ENCODE assay signal across 1 fruit fly cellular context in genomic region chr3L:8073872-8074271, dm6.
TF ChIP-seq lines count a peak whose summit lies in the region.

No protein-coding gene starts in this region.

TF ChIP-seq in whole organism, embryonic, 481 proteins besides CTCF, POLR2A, EP300 and RAD21 (continued from another document):
- no peak for TF ChIP-seq Chrac-16 (GFP tag; optimal IDR thresholded peaks at IDR 0.05; lab: Kevin White, UChicago)
- TF ChIP-seq chinmo (GFP tag; IDR thresholded peaks at IDR 0.05; lab: Robert Waterston, UW; ENCODE audit: partially characterized antibody): 0 out of 4 replicates have a peak, but pooled peaks have one; percentile 26
- peak; percentile 50 for TF ChIP-seq CG3163 (GFP tag; optimal IDR thresholded peaks at IDR 0.05; lab: Kevin White, UChicago)
- no peak for TF ChIP-seq odd (GFP tag; optimal IDR thresholded peaks at IDR 0.05; lab: Kevin White, UChicago)
- TF ChIP-seq fd3F (GFP tag; optimal IDR thresholded peaks at IDR 0.05; lab: Kevin White, UChicago): no peak
- TF ChIP-seq CG12769 (tag; optimal IDR thresholded peaks at IDR 0.05; lab: Kevin White, UChicago): peak; percentile 36
- no peak for TF ChIP-seq CG13287 (GFP tag; IDR thresholded peaks at IDR 0.05; lab: Robert Waterston, UW; ENCODE audit: partially characterized antibody)
- no peak for TF ChIP-seq CG7963 (GFP tag; IDR thresholded peaks at IDR 0.05; lab: Robert Waterston, UW; ENCODE audit: partially characterized antibody)
- no peak for TF ChIP-seq CG31388 (GFP tag; optimal IDR thresholded peaks at IDR 0.05; lab: Kevin White, UChicago)
- TF ChIP-seq CG13894 (tag; optimal IDR thresholded peaks at IDR 0.05; lab: Kevin White, UChicago): peak; percentile 91
- no peak for TF ChIP-seq zf30C (GFP tag; optimal IDR thresholded peaks at IDR 0.05; lab: Kevin White, UChicago)
- TF ChIP-seq dysf (GFP tag; IDR thresholded peaks at IDR 0.05; lab: Robert Waterston, UW): 0 out of 3 replicates have a peak, but pooled peaks have one; percentile 18
- TF ChIP-seq chm (GFP tag; IDR thresholded peaks at IDR 0.05; lab: Robert Waterston, UW): 0 out of 2 replicates have a peak, but pooled peaks have one; percentile 23
- TF ChIP-seq Mes4 (GFP tag; optimal IDR thresholded peaks at IDR 0.05; lab: Kevin White, UChicago): no peak
- TF ChIP-seq CG2875 (GFP tag; optimal IDR thresholded peaks at IDR 0.05; lab: Kevin White, UChicago): no peak
- TF ChIP-seq CG7786 (GFP tag; optimal IDR thresholded peaks at IDR 0.05; lab: Kevin White, UChicago): no peak
- no peak for TF ChIP-seq gsb-n (tag; optimal IDR thresholded peaks at IDR 0.05; lab: Kevin White, UChicago)
- TF ChIP-seq nau (GFP tag; optimal IDR thresholded peaks at IDR 0.05; lab: Kevin White, UChicago): no peak
- no peak for TF ChIP-seq gem (tag; optimal IDR thresholded peaks at IDR 0.05; lab: Kevin White, UChicago)
- TF ChIP-seq mld (GFP tag; IDR thresholded peaks at IDR 0.05; lab: Robert Waterston, UW; ENCODE audit: partially characterized antibody): no peak
- no peak for TF ChIP-seq NK7.1 (GFP tag; optimal IDR thresholded peaks at IDR 0.05; lab: Kevin White, UChicago)
- TF ChIP-seq eyg (GFP tag; optimal IDR thresholded peaks at IDR 0.05; lab: Kevin White, UChicago): no peak
- 0 out of 3 replicates have a peak, but pooled peaks have one; percentile 26 for TF ChIP-seq gce (GFP tag; IDR thresholded peaks at IDR 0.05; lab: Robert Waterston, UW)
- no peak for TF ChIP-seq CG10462 (GFP tag; optimal IDR thresholded peaks at IDR 0.05; lab: Kevin White, UChicago)
- TF ChIP-seq row (GFP tag; IDR thresholded peaks at IDR 0.05; lab: Robert Waterston, UW): peak; percentile 51; the same call in 2 of the 3 replicates
- TF ChIP-seq pros (GFP tag; optimal IDR thresholded peaks at IDR 0.05; lab: Kevin White, UChicago): no peak
- no peak for TF ChIP-seq Hmr (GFP tag; optimal IDR thresholded peaks at IDR 0.05; lab: Kevin White, UChicago)
- TF ChIP-seq kni (GFP tag; optimal IDR thresholded peaks at IDR 0.05; lab: Kevin White, UChicago): peak; percentile 67
- no peak for TF ChIP-seq pzg (GFP tag; optimal IDR thresholded peaks at IDR 0.05; lab: Kevin White, UChicago)
- TF ChIP-seq scrt (GFP tag; optimal IDR thresholded peaks at IDR 0.05; lab: Kevin White, UChicago): no peak
- TF ChIP-seq D19A (tag; optimal IDR thresholded peaks at IDR 0.05; lab: Kevin White, UChicago): no peak
- peak; percentile 44; the same call in 1 of the 2 replicates for TF ChIP-seq Rfx (GFP tag; IDR thresholded peaks at IDR 0.05; lab: Robert Waterston, UW)
- no peak for TF ChIP-seq CG34376 (GFP tag; optimal IDR thresholded peaks at IDR 0.05; lab: Kevin White, UChicago)
- peak; percentile 22 for TF ChIP-seq CG15514 (GFP tag; optimal IDR thresholded peaks at IDR 0.05; lab: Kevin White, UChicago)
- TF ChIP-seq ash1 (GFP tag; optimal IDR thresholded peaks at IDR 0.05; lab: Kevin White, UChicago): no peak
- peak; percentile 40; the same call in 1 of the 2 replicates for TF ChIP-seq Atf6 (GFP tag; IDR thresholded peaks at IDR 0.05; lab: Robert Waterston, UW)
- no peak for TF ChIP-seq CG8765 (GFP tag; IDR thresholded peaks at IDR 0.05; lab: Robert Waterston, UW)
- no peak for TF ChIP-seq Doc2 (GFP tag; IDR thresholded peaks at IDR 0.05; lab: Robert Waterston, UW)
- TF ChIP-seq H15 (GFP tag; IDR thresholded peaks at IDR 0.05; lab: Robert Waterston, UW): no peak
- TF ChIP-seq danr (GFP tag; IDR thresholded peaks at IDR 0.05; lab: Robert Waterston, UW): no peak
- TF ChIP-seq vvl (GFP tag; IDR thresholded peaks at IDR 0.05; lab: Robert Waterston, UW): peak; percentile 49; the same call in 1 of the 2 replicates
- TF ChIP-seq stc (GFP tag; IDR thresholded peaks at IDR 0.05; lab: Robert Waterston, UW): no peak
- no peak for TF ChIP-seq CG3726 (GFP tag; IDR thresholded peaks at IDR 0.05; lab: Robert Waterston, UW)
- TF ChIP-seq E2f1 (GFP tag; IDR thresholded peaks at IDR 0.05; lab: Robert Waterston, UW): no peak
- TF ChIP-seq onecut (GFP tag; IDR thresholded peaks at IDR 0.05; lab: Robert Waterston, UW): peak; percentile 70
- no peak for TF ChIP-seq CG13624 (GFP tag; optimal IDR thresholded peaks at IDR 0.05; lab: Kevin White, UChicago)
- TF ChIP-seq cwo (GFP tag; optimal IDR thresholded peaks at IDR 0.05; lab: Kevin White, UChicago): peak; percentile 3
- no peak for TF ChIP-seq Ets97D (GFP tag; optimal IDR thresholded peaks at IDR 0.05; lab: Kevin White, UChicago)
- 0 out of 2 replicates have a peak, but pooled peaks have one; percentile 12 for TF ChIP-seq Xrp1 (GFP tag; IDR thresholded peaks at IDR 0.05; lab: Robert Waterston, UW)
- TF ChIP-seq CG11398 (GFP tag; optimal IDR thresholded peaks at IDR 0.05; lab: Kevin White, UChicago): no peak
- TF ChIP-seq sug (tag; optimal IDR thresholded peaks at IDR 0.05; lab: Kevin White, UChicago): no peak
- no peak for TF ChIP-seq D (optimal IDR thresholded peaks at IDR 0.05; lab: Kevin White, UChicago)
- no peak for TF ChIP-seq D (GFP tag; optimal IDR thresholded peaks at IDR 0.05; lab: Kevin White, UChicago)
- TF ChIP-seq Atf-2 (GFP tag; optimal IDR thresholded peaks at IDR 0.05; lab: Kevin White, UChicago): no peak
- no peak for TF ChIP-seq CG12299 (tag; optimal IDR thresholded peaks at IDR 0.05; lab: Kevin White, UChicago)
- no peak for TF ChIP-seq CG15269 (tag; optimal IDR thresholded peaks at IDR 0.05; lab: Kevin White, UChicago)
- TF ChIP-seq CG13123 (GFP tag; optimal IDR thresholded peaks at IDR 0.05; lab: Kevin White, UChicago): no peak
- no peak for TF ChIP-seq bigmax (GFP tag; optimal IDR thresholded peaks at IDR 0.05; lab: Kevin White, UChicago)
- no peak for TF ChIP-seq Sin3A (optimal IDR thresholded peaks at IDR 0.05; lab: Kevin White, UChicago)
- no peak for TF ChIP-seq nmo (GFP tag; optimal IDR thresholded peaks at IDR 0.05; lab: Kevin White, UChicago)
- no peak for TF ChIP-seq luna (GFP tag; optimal IDR thresholded peaks at IDR 0.05; lab: Kevin White, UChicago)
- TF ChIP-seq CG17385 (GFP tag; optimal IDR thresholded peaks at IDR 0.05; lab: Kevin White, UChicago): no peak
- TF ChIP-seq Drgx (GFP tag; IDR thresholded peaks at IDR 0.05; lab: Robert Waterston, UW): no peak
- no peak for TF ChIP-seq Bdp1 (GFP tag; optimal IDR thresholded peaks at IDR 0.05; lab: Kevin White, UChicago)
- 0 out of 2 replicates have a peak, but pooled peaks have one; percentile 15 for TF ChIP-seq CG6689 (GFP tag; IDR thresholded peaks at IDR 0.05; lab: Robert Waterston, UW)
- TF ChIP-seq CG2129 (GFP tag; IDR thresholded peaks at IDR 0.05; lab: Robert Waterston, UW; ENCODE audit: partially characterized antibody): no peak
- TF ChIP-seq Doc3 (GFP tag; IDR thresholded peaks at IDR 0.05; lab: Robert Waterston, UW; ENCODE audit: partially characterized antibody): no peak
- no peak for TF ChIP-seq CG34422 (GFP tag; IDR thresholded peaks at IDR 0.05; lab: Robert Waterston, UW)
- no peak for TF ChIP-seq Lpt (GFP tag; optimal IDR thresholded peaks at IDR 0.05; lab: Kevin White, UChicago)
- no peak for TF ChIP-seq sna (GFP tag; IDR thresholded peaks at IDR 0.05; lab: Robert Waterston, UW; ENCODE audit: partially characterized antibody)
- no peak for TF ChIP-seq seq (GFP tag; IDR thresholded peaks at IDR 0.05; lab: Robert Waterston, UW)
- TF ChIP-seq CG6683 (GFP tag; optimal IDR thresholded peaks at IDR 0.05; lab: Kevin White, UChicago): no peak
- TF ChIP-seq CG15073 (GFP tag; optimal IDR thresholded peaks at IDR 0.05; lab: Kevin White, UChicago): peak; percentile 23
- peak; percentile 44 for TF ChIP-seq CG32532 (GFP tag; IDR thresholded peaks at IDR 0.05; lab: Robert Waterston, UW)
- TF ChIP-seq ato (GFP tag; IDR thresholded peaks at IDR 0.05; lab: Robert Waterston, UW; ENCODE audit: partially characterized antibody): no peak
- TF ChIP-seq HLHmδ (GFP tag; optimal IDR thresholded peaks at IDR 0.05; lab: Kevin White, UChicago): no peak
- no peak for TF ChIP-seq Hand (GFP tag; optimal IDR thresholded peaks at IDR 0.05; lab: Kevin White, UChicago)
- no peak for TF ChIP-seq hb (GFP tag; IDR thresholded peaks at IDR 0.05; lab: Robert Waterston, UW; ENCODE audit: partially characterized antibody)
- TF ChIP-seq lab (GFP tag; optimal IDR thresholded peaks at IDR 0.05; lab: Kevin White, UChicago): peak; percentile 47
- TF ChIP-seq Oaz (GFP tag; IDR thresholded peaks at IDR 0.05; lab: Robert Waterston, UW): no peak
- TF ChIP-seq Hmx (GFP tag; optimal IDR thresholded peaks at IDR 0.05; lab: Kevin White, UChicago): no peak
- no peak for TF ChIP-seq CG1832 (GFP tag; optimal IDR thresholded peaks at IDR 0.05; lab: Kevin White, UChicago)
- peak; percentile 41 for TF ChIP-seq D19B (GFP tag; optimal IDR thresholded peaks at IDR 0.05; lab: Kevin White, UChicago)
- TF ChIP-seq croc (GFP tag; conservative IDR thresholded peaks at IDR 0.05; lab: Robert Waterston, UW): no peak
- TF ChIP-seq NFAT (GFP tag; IDR thresholded peaks at IDR 0.05; lab: Robert Waterston, UW): no peak
- no peak for TF ChIP-seq CG8089 (GFP tag; optimal IDR thresholded peaks at IDR 0.05; lab: Kevin White, UChicago)
- no peak for TF ChIP-seq nerfin-1 (tag; optimal IDR thresholded peaks at IDR 0.05; lab: Kevin White, UChicago)
- no peak for TF ChIP-seq Tbp (GFP tag; optimal IDR thresholded peaks at IDR 0.05; lab: Kevin White, UChicago)
- TF ChIP-seq CG1602 (GFP tag; optimal IDR thresholded peaks at IDR 0.05; lab: Kevin White, UChicago): no peak
- TF ChIP-seq CG17612 (GFP tag; IDR thresholded peaks at IDR 0.05; lab: Robert Waterston, UW): no peak
- peak; percentile 84 for TF ChIP-seq Med (GFP tag; lab: Kevin White, UChicago)
- TF ChIP-seq Elba2 (GFP tag; optimal IDR thresholded peaks at IDR 0.05; lab: Kevin White, UChicago): no peak
- no peak for TF ChIP-seq sr (GFP tag; IDR thresholded peaks at IDR 0.05; lab: Robert Waterston, UW)
- no peak for TF ChIP-seq Oli (tag; optimal IDR thresholded peaks at IDR 0.05; lab: Kevin White, UChicago)
- TF ChIP-seq al (GFP tag; IDR thresholded peaks at IDR 0.05; lab: Robert Waterston, UW): no peak
- TF ChIP-seq CG14860 (GFP tag; IDR thresholded peaks at IDR 0.05; lab: Robert Waterston, UW; ENCODE audit: partially characterized antibody): no peak
- peak; percentile 10 to 43 for TF ChIP-seq Trl (optimal IDR thresholded peaks at IDR 0.05; lab: Kevin White, UChicago)
- TF ChIP-seq Trl (GFP tag; optimal IDR thresholded peaks at IDR 0.05; lab: Kevin White, UChicago): no peak
- TF ChIP-seq ase (GFP tag; IDR thresholded peaks at IDR 0.05; lab: Robert Waterston, UW): no peak
